Worm (Caenorhabditis elegans): ENCODE data around the gene dep-1.

DNA sequence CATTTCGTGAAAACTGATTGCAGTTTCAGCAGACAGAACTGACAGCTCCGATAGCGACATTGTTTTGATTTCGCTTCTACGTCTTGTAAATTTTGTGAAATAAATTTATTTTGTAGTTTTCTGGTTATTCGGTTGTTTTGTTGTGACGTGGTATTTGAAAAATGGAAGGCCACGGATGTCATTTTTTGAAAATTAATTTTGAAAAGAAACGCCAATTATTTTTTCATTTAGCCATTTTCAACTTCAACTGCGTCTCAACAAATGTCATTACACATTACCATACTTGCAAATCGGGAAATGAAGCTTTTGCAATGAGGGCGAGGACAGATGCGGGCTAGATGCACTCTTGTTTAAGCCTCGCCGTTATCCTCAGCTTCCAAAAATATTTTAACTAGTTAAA is 31.6 kb downstream of the dep-1 start, which contains the start of gene C18E9.8:
- TF ChIP-seq ceh-9 (tag; optimal IDR thresholded peaks at IDR 0.05), result no peak
- no peak for TF ChIP-seq nhr-77 (tag; optimal IDR thresholded peaks at IDR 0.05)
- TF ChIP-seq unc-39 (tag; optimal IDR thresholded peaks at IDR 0.05), result no peak
- no peak for TF ChIP-seq jun-1 (tag; optimal IDR thresholded peaks at IDR 0.05)
- TF ChIP-seq ZK546.5 (tag; optimal IDR thresholded peaks at IDR 0.05), result no peak
- no peak for TF ChIP-seq fos-1 (tag; optimal IDR thresholded peaks at IDR 0.05)
- TF ChIP-seq nhr-11 (tag; optimal IDR thresholded peaks at IDR 0.05), result no peak
- no peak for TF ChIP-seq ztf-4 (tag; optimal IDR thresholded peaks at IDR 0.05)
- TF ChIP-seq snpc-4 (tag; optimal IDR thresholded peaks at IDR 0.05), result no peak
- TF ChIP-seq R02D3.7 (tag; optimal IDR thresholded peaks at IDR 0.05), result no peak
- TF ChIP-seq pqm-1 (tag; optimal IDR thresholded peaks at IDR 0.05), result no peak

Measured in whole organism, L3 larva.